Worm (Caenorhabditis elegans): ENCODE measurements around the gene oatr-1.

DNA sequence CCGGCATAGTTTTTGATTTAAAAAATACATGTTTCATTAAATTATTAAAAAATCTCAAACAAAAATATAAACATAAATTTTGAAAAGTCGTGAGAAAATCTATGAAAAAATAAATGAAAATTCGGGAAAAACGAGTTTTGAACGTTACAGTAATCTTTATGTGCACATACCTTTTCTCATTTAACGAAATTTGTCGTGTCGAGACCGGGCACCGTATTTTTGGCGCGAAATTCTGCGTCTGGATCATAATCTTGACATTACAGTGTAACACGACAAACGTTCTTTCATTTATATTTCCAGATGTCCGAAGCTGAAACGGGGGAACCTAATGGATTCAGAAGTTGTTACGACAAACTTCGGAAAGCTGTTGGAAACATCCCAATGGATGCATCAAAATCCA lies 6.4 kb downstream of the oatr-1 start, which contains the start of gene C16A3.2:
- TF ChIP-seq attf-6 (GFP tag; IDR thresholded peaks at IDR 0.05) (no peak), F37B4.10 (GFP tag; IDR thresholded peaks at IDR 0.05) (no peak), madf-8 (GFP tag; conservative IDR thresholded peaks at IDR 0.05) (no peak)
